Worm (Caenorhabditis elegans): ENCODE results near the gene M163.10.

DNA sequence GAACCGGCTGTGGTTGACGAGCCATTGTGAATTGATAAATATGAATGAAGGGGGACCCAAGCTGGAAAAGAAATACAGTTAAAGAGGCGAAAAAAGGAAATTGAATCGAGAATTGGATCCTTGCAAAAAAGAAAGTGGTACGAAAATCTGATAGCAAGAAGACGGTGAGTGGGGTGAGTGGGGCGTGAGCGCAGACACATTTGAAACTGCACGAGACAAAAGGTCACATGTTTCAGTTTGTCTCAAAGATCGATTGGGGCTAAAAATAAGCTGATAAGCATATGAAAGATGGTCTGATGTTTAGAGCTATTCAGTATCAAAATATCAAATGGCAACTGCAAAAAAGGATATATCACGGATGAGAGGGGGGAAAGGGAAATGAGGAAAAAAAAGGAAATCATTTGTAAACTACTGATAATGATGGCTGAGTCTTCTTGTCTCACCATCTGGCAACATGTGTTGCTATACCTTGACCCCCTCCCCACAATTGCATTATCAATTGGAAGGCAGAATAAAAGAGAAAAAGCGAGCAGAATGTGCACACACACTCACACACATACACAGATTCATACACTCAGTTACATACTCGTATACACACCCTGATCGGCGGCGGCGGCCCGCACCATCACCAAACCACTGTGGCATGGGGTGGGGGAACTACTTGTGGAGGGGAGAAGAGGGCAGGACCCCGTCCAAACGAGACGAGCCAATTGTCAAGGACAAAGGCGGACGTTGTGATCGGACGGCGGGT is 33.2 kb downstream of the M163.10 start, which contains the start of gene M163.1:
- no peak for TF ChIP-seq egl-27 (tag; optimal IDR thresholded peaks at IDR 0.05)
- no peak for TF ChIP-seq nhr-77 (tag; optimal IDR thresholded peaks at IDR 0.05)
- no peak for TF ChIP-seq nhr-23 (tag; optimal IDR thresholded peaks at IDR 0.05)
- TF ChIP-seq elt-1 (tag; optimal IDR thresholded peaks at IDR 0.05): no peak
- no peak for TF ChIP-seq mdl-1 (tag; optimal IDR thresholded peaks at IDR 0.05)

All from whole organism, L2 larva.